Worm (Caenorhabditis elegans) whole organism, young adult: ENCODE results near the gene ptp-5.1.

Experiments used
- B0336.3 ChIP-seq: fragments of 200-800 bp; sonication (Bioruptor generic); IDR thresholded peaks from 2 replicates; pipeline ENCODE4 v1.3.6; 2022; ENCODE audit warnings: missing genetic modification characterization, missing compliant biosample characterization
- D2030.7 ChIP-seq: fragments of 200-800 bp; sonication (Bioruptor generic); IDR thresholded peaks from 2 replicates; pipeline ENCODE4 v1.3.6; 2022; ENCODE audit warnings: missing genetic modification reagents, missing genetic modification characterization, missing compliant biosample characterization
- ceh-79 ChIP-seq: sonication (generic microtip); optimal IDR thresholded peaks from 2 replicates; lab custom pipeline; 2017; ENCODE audit warnings: mild to moderate bottlenecking, missing genetic modification characterization, missing compliant biosample characterization
- dox-1 ChIP-seq: fragments of 200-800 bp; sonication (Bioruptor generic); IDR thresholded peaks from 2 replicates; pipeline ENCODE4 v1.3.6; 2022; ENCODE audit warnings: missing genetic modification reagents, missing genetic modification characterization, missing compliant biosample characterization
- dpff-1 ChIP-seq: sonication (generic microtip); optimal IDR thresholded peaks from 2 replicates; lab custom pipeline; 2017; ENCODE audit warnings: mild to moderate bottlenecking, missing genetic modification characterization, missing compliant biosample characterization
- lin-35 ChIP-seq, 3 experiments: fragments of 150-350 bp in 2 of 3; sonication (generic microtip) in 1 of 3; optimal IDR thresholded peaks; 2 replicates each; lab custom pipeline; 2014 to 2018; ENCODE audit warnings: missing biosample characterization in 3 of 3, missing genetic modification characterization in 3 of 3, missing genetic modification reagents in 3 of 3
- lir-1 ChIP-seq: fragments of 200-800 bp; sonication (Bioruptor generic); conservative IDR thresholded peaks from 2 replicates; pipeline ENCODE4 v1.3.6; 2022; ENCODE audit warnings: missing genetic modification reagents, missing genetic modification characterization, missing compliant biosample characterization
- madf-8 ChIP-seq: fragments of 200-800 bp; sonication (Bioruptor generic); conservative IDR thresholded peaks from 2 replicates; pipeline ENCODE4 v1.3.6; 2022; ENCODE audit warnings: missing genetic modification reagents, missing genetic modification characterization, missing compliant biosample characterization
- mel-28 ChIP-seq: sonication (generic microtip); optimal IDR thresholded peaks from 2 replicates; lab custom pipeline; 2016; ENCODE audit warnings: borderline replicate concordance, mild to moderate bottlenecking, missing genetic modification characterization, missing compliant biosample characterization
- snpc-4 ChIP-seq, 5 experiments: fragments of 150-350 bp in 1 of 5; sonication (generic microtip) in 4 of 5; optimal IDR thresholded peaks; 2 replicates each; lab custom pipeline; 2014 to 2018; ENCODE audit warnings: missing genetic modification characterization in 5 of 5, missing biosample characterization in 3 of 5, antibody characterized with exemption in 2 of 5, mild to moderate bottlenecking in 2 of 5, missing compliant biosample characterization in 2 of 5, missing genotype in 2 of 5, moderate library complexity in 2 of 5, missing genetic modification reagents in 1 of 5

ce11 chrIV:5166030-5166429 is at the start of gene ptp-5.1:
- TF ChIP-seq lir-1 (GFP tag; lab: Robert Waterston, UW) (no peak), mel-28 (no peak), dox-1 (GFP tag; lab: Robert Waterston, UW) (no peak), ceh-79 (tag; lab: Kevin White, UChicago) (no peak), dpff-1 (tag; lab: Kevin White, UChicago) (no peak), madf-8 (GFP tag; lab: Robert Waterston, UW) (no peak), lin-35 (GFP tag; optimal IDR thresholded peaks at IDR 0.05; lab: Kevin White, UChicago) (no peak), D2030.7 (GFP tag; lab: Robert Waterston, UW) (no peak), snpc-4 (GFP tag; optimal IDR thresholded peaks at IDR 0.05; lab: Kevin White, UChicago) (no peak), snpc-4 (tag; optimal IDR thresholded peaks at IDR 0.05; lab: Kevin White, UChicago) (no peak), B0336.3 (GFP tag; lab: Robert Waterston, UW) (no peak)
